Fruit fly (Drosophila melanogaster): Measurements from ENCODE around the gene Rfk.

The Rfk gene

DNA sequence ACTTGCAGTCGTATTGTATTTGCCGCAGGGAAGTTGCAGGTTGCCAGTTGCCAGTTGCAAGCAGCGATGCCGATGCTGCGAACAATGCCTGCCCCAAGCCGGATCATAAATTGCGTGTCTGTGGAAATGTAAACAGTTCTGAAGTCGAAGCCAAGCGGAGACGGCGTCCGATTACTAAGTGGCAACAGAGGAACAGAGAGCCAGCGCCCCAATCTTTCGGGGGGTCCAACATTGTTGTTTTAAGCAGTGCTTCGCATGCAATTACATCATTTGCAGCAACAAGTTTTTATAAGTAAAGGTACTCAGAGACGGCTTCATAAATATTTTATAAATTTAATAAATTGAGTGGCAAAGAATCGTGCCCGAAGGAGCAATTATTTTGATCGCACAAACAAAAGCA is 41.4 kb upstream of the Rfk start:
- TF ChIP-seq dl (GFP tag; optimal IDR thresholded peaks at IDR 0.05; ENCODE audit: insufficient read depth in 1 of 2, partially characterized antibody in 2 of 2) = no peak
- no peak for TF ChIP-seq usp (GFP tag; optimal IDR thresholded peaks at IDR 0.05)

dm6 chr3R:7953041-7953788 is 40.1 kb upstream of the Rfk start:
- no peak for TF ChIP-seq Dfd (GFP tag; optimal IDR thresholded peaks at IDR 0.05)

DNA sequence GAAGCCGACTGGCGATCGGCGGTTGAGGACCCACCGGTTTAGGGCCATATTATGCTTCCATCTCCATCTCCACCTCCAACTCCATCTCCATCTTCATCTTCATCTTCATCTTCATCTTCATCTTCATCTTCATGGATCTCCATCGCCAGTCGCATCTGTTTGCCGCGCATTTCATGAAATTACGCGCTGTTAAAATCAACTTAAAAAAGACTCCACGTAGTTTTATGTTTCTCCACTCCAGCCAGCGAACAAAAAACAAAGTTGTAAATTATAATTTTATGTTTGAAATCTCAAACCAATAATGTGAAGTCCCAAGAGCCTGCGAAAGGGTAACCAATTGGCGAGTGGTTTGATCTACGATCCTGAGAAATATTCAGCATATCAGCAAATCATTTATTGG is 37.1 kb upstream of the Rfk start:
- TF ChIP-seq Hr78 (GFP tag; optimal IDR thresholded peaks at IDR 0.05) = no peak
- no peak for TF ChIP-seq br (GFP tag; optimal IDR thresholded peaks at IDR 0.05)
- no peak for TF ChIP-seq dl (GFP tag; optimal IDR thresholded peaks at IDR 0.05; ENCODE audit: insufficient read depth in 1 of 2, partially characterized antibody in 2 of 2)
- TF ChIP-seq Dfd (GFP tag; optimal IDR thresholded peaks at IDR 0.05) = no peak
- TF ChIP-seq sv (GFP tag; optimal IDR thresholded peaks at IDR 0.05) = no peak
- no peak for TF ChIP-seq Rel (GFP tag; optimal IDR thresholded peaks at IDR 0.05)
- TF ChIP-seq Rel (tag; optimal IDR thresholded peaks at IDR 0.05) = no peak
- no peak for TF ChIP-seq Vsx2 (GFP tag; optimal IDR thresholded peaks at IDR 0.05; ENCODE audit: partially characterized antibody)
- TF ChIP-seq fru (GFP tag; optimal IDR thresholded peaks at IDR 0.05) = no peak
- TF ChIP-seq h (GFP tag; optimal IDR thresholded peaks at IDR 0.05) = no peak
- TF ChIP-seq Hr83 (GFP tag; optimal IDR thresholded peaks at IDR 0.05; ENCODE audit: poor library complexity, severe bottlenecking) = no peak
- TF ChIP-seq Mio (GFP tag; optimal IDR thresholded peaks at IDR 0.05) = no peak
- TF ChIP-seq CrebA (GFP tag; optimal IDR thresholded peaks at IDR 0.05; ENCODE audit: borderline replicate concordance) = no peak
- no peak for TF ChIP-seq OdsH (GFP tag; optimal IDR thresholded peaks at IDR 0.05)
- TF ChIP-seq rgr (GFP tag; optimal IDR thresholded peaks at IDR 0.05) = no peak
- TF ChIP-seq lola (GFP tag; optimal IDR thresholded peaks at IDR 0.05) = no peak
- no peak for TF ChIP-seq psq (GFP tag; optimal IDR thresholded peaks at IDR 0.05)
- TF ChIP-seq Hnf4 (GFP tag; optimal IDR thresholded peaks at IDR 0.05) = no peak

dm6 chr3R:7947349-7947748 is 34.3 kb upstream of the Rfk start:
- TF ChIP-seq Hr78 (GFP tag; optimal IDR thresholded peaks at IDR 0.05) = no peak
- TF ChIP-seq br (GFP tag; optimal IDR thresholded peaks at IDR 0.05) = no peak
- no peak for TF ChIP-seq dl (GFP tag; optimal IDR thresholded peaks at IDR 0.05; ENCODE audit: insufficient read depth in 1 of 2, partially characterized antibody in 2 of 2)
- TF ChIP-seq woc (GFP tag; optimal IDR thresholded peaks at IDR 0.05) = no peak
- no peak for TF ChIP-seq N (GFP tag; optimal IDR thresholded peaks at IDR 0.05)
- TF ChIP-seq jim (GFP tag; optimal IDR thresholded peaks at IDR 0.05) = no peak
- no peak for TF ChIP-seq Hr83 (GFP tag; optimal IDR thresholded peaks at IDR 0.05; ENCODE audit: poor library complexity, severe bottlenecking)

DNA sequence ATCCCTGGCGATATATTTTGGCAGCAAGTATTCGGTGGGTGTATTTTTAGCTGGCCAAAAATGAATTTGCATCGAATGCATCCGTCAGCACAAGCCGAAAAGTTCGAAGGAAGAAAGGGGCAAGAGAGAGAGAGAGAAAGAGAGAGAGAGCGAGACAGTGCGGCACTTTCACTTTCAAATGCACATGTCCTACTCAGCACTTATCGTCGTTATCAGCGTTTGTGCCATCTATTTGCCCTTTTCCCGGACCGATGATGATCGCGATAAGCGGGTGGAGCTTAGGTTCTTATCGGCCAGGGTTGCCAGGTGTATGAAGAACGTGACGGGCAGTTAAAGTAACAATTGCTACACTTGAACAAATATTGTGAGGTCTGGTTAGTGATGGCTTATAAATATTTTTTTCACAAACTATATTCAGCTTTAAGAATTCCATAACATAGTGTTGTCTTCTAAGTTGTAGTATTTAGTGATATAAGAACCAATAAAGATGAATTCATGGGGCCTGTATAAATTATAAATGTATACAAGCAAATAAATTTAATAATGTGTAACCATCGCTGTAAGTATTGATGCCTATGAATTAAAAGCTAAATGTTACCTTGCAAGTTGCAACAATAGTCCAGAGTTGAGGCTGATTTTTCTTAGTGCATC is 31.7 kb upstream of the Rfk start:
- TF ChIP-seq h (GFP tag; optimal IDR thresholded peaks at IDR 0.05) = no peak
- peak; percentile 11 for TF ChIP-seq fru (GFP tag; optimal IDR thresholded peaks at IDR 0.05)

dm6 chr3R:7936786-7937363 is 23.8 kb upstream of the Rfk start:
- TF ChIP-seq Abd-B (GFP tag; optimal IDR thresholded peaks at IDR 0.05) (no peak), Dfd (GFP tag; optimal IDR thresholded peaks at IDR 0.05) (peak; percentile 90), pan (optimal IDR thresholded peaks at IDR 0.05) (no peak), Sp1 (GFP tag; optimal IDR thresholded peaks at IDR 0.05) (no peak), GATAd (GFP tag; optimal IDR thresholded peaks at IDR 0.05) (no peak)

DNA sequence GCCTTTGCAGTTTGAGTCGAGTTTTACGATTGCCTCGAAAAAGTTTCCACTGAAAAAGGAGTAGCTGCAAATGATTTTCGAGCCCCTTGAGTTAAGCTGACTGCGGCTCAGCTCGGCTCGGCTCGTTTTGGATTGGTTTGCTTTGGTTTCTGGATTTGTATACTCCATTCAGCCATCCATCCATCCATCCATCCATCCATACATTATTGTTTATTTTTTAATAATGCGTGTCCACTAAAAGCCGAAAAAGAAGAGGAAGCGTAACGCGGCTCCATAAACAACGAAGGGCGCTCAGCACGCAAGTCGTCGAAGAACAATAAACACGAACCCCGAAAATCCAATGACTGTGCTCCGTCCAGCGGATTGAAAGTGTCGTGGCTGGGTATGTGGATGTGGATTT is 13.3 kb upstream of the Rfk start:
- TF ChIP-seq dsf (GFP tag; optimal IDR thresholded peaks at IDR 0.05; ENCODE audit: borderline replicate concordance) = no peak
- no peak for TF ChIP-seq h (GFP tag; optimal IDR thresholded peaks at IDR 0.05)
- no peak for TF ChIP-seq dl (GFP tag; optimal IDR thresholded peaks at IDR 0.05; ENCODE audit: insufficient read depth in 1 of 2, partially characterized antibody in 2 of 2)
- TF ChIP-seq rgr (GFP tag; optimal IDR thresholded peaks at IDR 0.05) = no peak
- TF ChIP-seq Abd-B (GFP tag; optimal IDR thresholded peaks at IDR 0.05) = no peak
- no peak for TF ChIP-seq psq (GFP tag; optimal IDR thresholded peaks at IDR 0.05)
- no peak for TF ChIP-seq ey (GFP tag; optimal IDR thresholded peaks at IDR 0.05)
- TF ChIP-seq tai (GFP tag; optimal IDR thresholded peaks at IDR 0.05) = no peak
- no peak for TF ChIP-seq pan (optimal IDR thresholded peaks at IDR 0.05)
- no peak for TF ChIP-seq usp (GFP tag; optimal IDR thresholded peaks at IDR 0.05)
- no peak for TF ChIP-seq Hr83 (GFP tag; optimal IDR thresholded peaks at IDR 0.05; ENCODE audit: poor library complexity, severe bottlenecking)
- TF ChIP-seq sage (GFP tag; optimal IDR thresholded peaks at IDR 0.05) = no peak
- TF ChIP-seq OdsH (GFP tag; optimal IDR thresholded peaks at IDR 0.05) = no peak
- no peak for TF ChIP-seq Sp1 (GFP tag; optimal IDR thresholded peaks at IDR 0.05)
- TF ChIP-seq Hr78 (GFP tag; optimal IDR thresholded peaks at IDR 0.05) = no peak
- no peak for TF ChIP-seq sv (GFP tag; optimal IDR thresholded peaks at IDR 0.05)
- TF ChIP-seq fru (GFP tag; optimal IDR thresholded peaks at IDR 0.05) = no peak

Measured in whole organism, wandering third instar larva.